Fruit fly (Drosophila melanogaster) whole organism, embryonic: ENCODE measurements around the gene CG33307.
A peak's percentile ranks its signal among the peaks of the same experiment; 100 is the strongest.

Experiments used
- Adf1 ChIP-seq: fragments of 200-800 bp; sonication (Bioruptor generic); IDR thresholded peaks from 2 replicates; pipeline ENCODE4 v1.3.6; 2022; ENCODE audit warnings: missing biosample characterization, missing genetic modification characterization
- B-H1 ChIP-seq: fragments of 200-800 bp; sonication (Bioruptor generic); IDR thresholded peaks from 3 replicates; pipeline ENCODE4 v1.3.6; 2022; ENCODE audit warnings: missing biosample characterization, missing genetic modification characterization
- Bdp1 ChIP-seq: fragments of 200-800 bp; sonication (Bioruptor generic); optimal IDR thresholded peaks from 3 replicates; lab custom pipeline; 2016; ENCODE audit warnings: missing biosample characterization, missing genetic modification characterization
- C15 ChIP-seq: fragments of 200-800 bp; sonication (Bioruptor generic); IDR thresholded peaks from 3 replicates; pipeline ENCODE4 v1.3.6; 2022; ENCODE audit warnings: missing biosample characterization, missing genetic modification characterization
- CG10543 ChIP-seq: fragments of 200-800 bp; sonication (Bioruptor generic); optimal IDR thresholded peaks from 3 replicates; lab custom pipeline; 2017; ENCODE audit warnings: missing biosample characterization, mild to moderate bottlenecking, missing genetic modification characterization, moderate library complexity
- CG11560 ChIP-seq: fragments of 200-800 bp; sonication (Bioruptor generic); IDR thresholded peaks from 3 replicates; pipeline ENCODE4 v1.3.6; 2022; ENCODE audit warnings: missing biosample characterization, missing genetic modification characterization
- CG12769 ChIP-seq: fragments of 200-800 bp; sonication (Bioruptor generic); optimal IDR thresholded peaks from 2 replicates; lab custom pipeline; 2019; ENCODE audit warnings: missing biosample characterization, mild to moderate bottlenecking, missing genetic modification characterization, moderate library complexity
- CG1603 ChIP-seq: fragments of 200-800 bp; sonication (Bioruptor generic); optimal IDR thresholded peaks from 2 replicates; lab custom pipeline; 2019; ENCODE audit warnings: missing biosample characterization, mild to moderate bottlenecking, missing genetic modification characterization, moderate library complexity
- CG17612 ChIP-seq: fragments of 200-800 bp; sonication (Bioruptor generic); IDR thresholded peaks from 2 replicates; pipeline ENCODE4 v1.3.6; 2022; ENCODE audit warnings: missing biosample characterization, missing genetic modification characterization
- CG31388 ChIP-seq: fragments of 200-800 bp; sonication (Bioruptor generic); optimal IDR thresholded peaks from 2 replicates; lab custom pipeline; 2016; ENCODE audit warnings: missing biosample characterization, missing genetic modification characterization
- CG3726 ChIP-seq: fragments of 200-800 bp; sonication (Bioruptor generic); IDR thresholded peaks from 3 replicates; pipeline ENCODE4, ENCODE4 v1.3.6; 2022; ENCODE audit warnings: missing biosample characterization, missing genetic modification characterization
- CG3838 ChIP-seq: fragments of 200-800 bp; sonication (Bioruptor generic); optimal IDR thresholded peaks from 3 replicates; lab custom pipeline; 2016; ENCODE audit warnings: missing biosample characterization, missing genetic modification characterization
- CG4404 ChIP-seq: fragments of 200-800 bp; sonication (Bioruptor generic); IDR thresholded peaks from 2 replicates; pipeline ENCODE4 v1.3.6; 2022; ENCODE audit warnings: missing biosample characterization, missing genetic modification characterization
- CG5953 ChIP-seq: fragments of 200-800 bp; sonication (Bioruptor generic); IDR thresholded peaks from 2 replicates; pipeline ENCODE4 v1.3.6; 2022; ENCODE audit warnings: missing biosample characterization, missing genetic modification characterization
- CG6791 ChIP-seq: fragments of 200-800 bp; sonication (Bioruptor generic); IDR thresholded peaks from 3 replicates; pipeline ENCODE4 v1.3.6; 2022; ENCODE audit warnings: missing biosample characterization, missing genetic modification characterization; ENCODE audit not compliant: partially characterized antibody
- CG8290 ChIP-seq, 3 experiments: fragments of 200-800 bp; sonication (Bioruptor generic); optimal IDR thresholded peaks; 2 replicates each; lab custom pipeline; 2016 to 2019; ENCODE audit warnings: missing biosample characterization in 3 of 3, missing genetic modification characterization in 3 of 3, mild to moderate bottlenecking in 2 of 3, moderate library complexity in 1 of 3
- CG8924 ChIP-seq: fragments of 200-800 bp; optimal IDR thresholded peaks from 3 replicates; lab custom pipeline; 2019; ENCODE audit warnings: missing biosample characterization, mild to moderate bottlenecking, missing genetic modification characterization, moderate library complexity
- CHES-1-like ChIP-seq: fragments of 200-800 bp; sonication (Bioruptor generic); optimal IDR thresholded peaks from 2 replicates; lab custom pipeline; 2016; ENCODE audit warnings: missing biosample characterization, missing genetic modification characterization
- CoRest ChIP-seq: fragments of 200-800 bp; sonication (Bioruptor generic); optimal IDR thresholded peaks from 3 replicates; lab custom pipeline; 2018; ENCODE audit warnings: missing biosample characterization, mild to moderate bottlenecking, missing genetic modification characterization, moderate library complexity
- Dfd ChIP-seq, 2 experiments: fragments of >200 bp; optimal IDR thresholded peaks; 2 replicates each; lab custom pipeline; 2017; ENCODE audit warnings: missing biosample characterization in 2 of 2, missing genetic modification characterization in 2 of 2
- Dip2 ChIP-seq: fragments of 200-800 bp; sonication (Bioruptor generic); IDR thresholded peaks from 2 replicates; pipeline ENCODE4 v1.3.6; 2022; ENCODE audit warnings: missing biosample characterization, missing genetic modification characterization
- Elba2 ChIP-seq: fragments of 200-800 bp; sonication (Bioruptor generic); optimal IDR thresholded peaks from 3 replicates; lab custom pipeline; 2016; ENCODE audit warnings: missing biosample characterization, missing genetic modification characterization
- H2.0 ChIP-seq: fragments of 200-800 bp; sonication (Bioruptor generic); IDR thresholded peaks from 2 replicates; pipeline ENCODE4 v1.3.6; 2022; ENCODE audit warnings: missing biosample characterization, missing genetic modification characterization
- HLH4C ChIP-seq: fragments of 200-800 bp; sonication (Bioruptor generic); IDR thresholded peaks from 3 replicates; pipeline ENCODE4 v1.3.6; 2022; ENCODE audit warnings: missing biosample characterization, missing genetic modification characterization; ENCODE audit not compliant: partially characterized antibody
- Hey ChIP-seq: fragments of 200-800 bp; sonication (Bioruptor generic); optimal IDR thresholded peaks from 3 replicates; lab custom pipeline; 2018; ENCODE audit warnings: missing biosample characterization, mild to moderate bottlenecking, missing genetic modification characterization
- HmgD ChIP-seq: fragments of 200-800 bp; sonication (Bioruptor generic); optimal IDR thresholded peaks from 3 replicates; lab custom pipeline; 2016; ENCODE audit warnings: missing biosample characterization, missing genetic modification characterization
- Myb ChIP-seq: fragments of 200-800 bp; sonication (Bioruptor generic); optimal IDR thresholded peaks from 2 replicates; lab custom pipeline; 2016; ENCODE audit warnings: missing biosample characterization, missing genetic modification characterization
- Nf-YB ChIP-seq: fragments of 200-800 bp; sonication (Bioruptor generic); optimal IDR thresholded peaks from 3 replicates; lab custom pipeline; 2019; ENCODE audit warnings: missing biosample characterization, mild to moderate bottlenecking, missing genetic modification characterization, moderate library complexity
- PHDP ChIP-seq: fragments of 200-800 bp; sonication (Bioruptor generic); optimal IDR thresholded peaks from 3 replicates; lab custom pipeline; 2018; ENCODE audit warnings: missing biosample characterization, mild to moderate bottlenecking, missing genetic modification characterization, moderate library complexity
- Ptx1 ChIP-seq: fragments of 200-800 bp; sonication (Bioruptor generic); IDR thresholded peaks from 2 replicates; pipeline ENCODE4 v1.3.6; 2022; ENCODE audit warnings: missing biosample characterization, missing genetic modification characterization
- Spps ChIP-seq: fragments of 200-800 bp; sonication (Bioruptor generic); optimal IDR thresholded peaks from 2 replicates; lab custom pipeline; 2018; ENCODE audit warnings: missing biosample characterization, mild to moderate bottlenecking, missing genetic modification characterization
- Xbp1 ChIP-seq: fragments of 200-800 bp; sonication (Bioruptor generic); optimal IDR thresholded peaks from 3 replicates; lab custom pipeline; 2016; ENCODE audit warnings: missing biosample characterization, mild to moderate bottlenecking, missing genetic modification characterization
- YL-1 ChIP-seq: fragments of 200-800 bp; sonication (Bioruptor generic); optimal IDR thresholded peaks from 3 replicates; lab custom pipeline; 2017; ENCODE audit warnings: missing biosample characterization, mild to moderate bottlenecking, missing genetic modification characterization
- ap ChIP-seq: fragments of 200-800 bp; sonication (Bioruptor generic); IDR thresholded peaks from 2 replicates; pipeline ENCODE4 v1.3.6; 2022; ENCODE audit warnings: missing biosample characterization, missing genetic modification characterization
- bbx ChIP-seq: fragments of 200-800 bp; sonication (Bioruptor generic); IDR thresholded peaks from 2 replicates; pipeline ENCODE4 v1.3.6; 2022; ENCODE audit warnings: missing biosample characterization, missing genetic modification characterization; ENCODE audit not compliant: partially characterized antibody
- crc ChIP-seq: fragments of 200-800 bp; sonication (Bioruptor generic); optimal IDR thresholded peaks from 2 replicates; lab custom pipeline; 2016; ENCODE audit warnings: missing biosample characterization, missing genetic modification characterization
- da ChIP-seq: fragments of 200-800 bp; sonication (Bioruptor generic); optimal IDR thresholded peaks from 2 replicates; lab custom pipeline; 2016; ENCODE audit warnings: missing biosample characterization, missing genetic modification characterization
- eve ChIP-seq, 2 experiments: fragments of >200 bp; optimal IDR thresholded peaks; 2 replicates each; lab custom pipeline; 2017; ENCODE audit warnings: missing biosample characterization in 2 of 2, missing genetic modification characterization in 2 of 2
- grau ChIP-seq: fragments of 200-800 bp; optimal IDR thresholded peaks from 3 replicates; lab custom pipeline; 2019; ENCODE audit warnings: missing biosample characterization, mild to moderate bottlenecking, missing genetic modification characterization, moderate library complexity
- gt ChIP-seq: fragments of 200-800 bp; sonication (Bioruptor generic); IDR thresholded peaks from 2 replicates; pipeline ENCODE4 v1.3.6; 2022; ENCODE audit warnings: missing biosample characterization, missing genetic modification characterization
- hth ChIP-seq: fragments of >200 bp; optimal IDR thresholded peaks from 2 replicates; lab custom pipeline; 2017; ENCODE audit warnings: inconsistent platforms
- inv ChIP-seq: fragments of 200-800 bp; sonication (Bioruptor generic); IDR thresholded peaks from 2 replicates; pipeline ENCODE4 v1.3.6; 2022; ENCODE audit warnings: missing biosample characterization, missing genetic modification characterization; ENCODE audit not compliant: partially characterized antibody
- jumu ChIP-seq: fragments of 200-800 bp; sonication (Bioruptor generic); optimal IDR thresholded peaks from 3 replicates; lab custom pipeline; 2016; ENCODE audit warnings: missing biosample characterization, missing genetic modification characterization
- onecut ChIP-seq: fragments of 200-800 bp; sonication (Bioruptor generic); IDR thresholded peaks from 2 replicates; pipeline ENCODE4 v1.3.6; 2022; ENCODE audit warnings: missing biosample characterization, missing genetic modification characterization
- phol ChIP-seq: fragments of 200-800 bp; sonication (Bioruptor generic); optimal IDR thresholded peaks from 3 replicates; lab custom pipeline; 2018; ENCODE audit warnings: missing biosample characterization, mild to moderate bottlenecking, missing genetic modification characterization, moderate library complexity
- pnt ChIP-seq: fragments of 200-800 bp; sonication (Bioruptor generic); optimal IDR thresholded peaks from 3 replicates; lab custom pipeline; 2016; ENCODE audit warnings: missing biosample characterization, missing genetic modification characterization
- pros ChIP-seq: fragments of 200-800 bp; sonication (Bioruptor generic); optimal IDR thresholded peaks from 3 replicates; lab custom pipeline; 2019; ENCODE audit warnings: missing biosample characterization, mild to moderate bottlenecking, missing genetic modification characterization, moderate library complexity
- ro ChIP-seq: fragments of 200-800 bp; sonication (Bioruptor generic); IDR thresholded peaks from 2 replicates; pipeline ENCODE4 v1.3.6; 2022; ENCODE audit warnings: missing biosample characterization, missing genetic modification characterization
- sisA ChIP-seq: fragments of 200-800 bp; sonication (Bioruptor generic); IDR thresholded peaks from 2 replicates; pipeline ENCODE4 v1.3.6; 2022; ENCODE audit warnings: missing biosample characterization, missing genetic modification characterization
- tio ChIP-seq: fragments of 200-800 bp; sonication (Bioruptor generic); optimal IDR thresholded peaks from 2 replicates; lab custom pipeline; 2017; ENCODE audit warnings: missing biosample characterization, missing genetic modification characterization, inconsistent platforms
- twi ChIP-seq: fragments of 200-800 bp; optimal IDR thresholded peaks from 2 replicates; lab custom pipeline; 2019; ENCODE audit warnings: missing biosample characterization, mild to moderate bottlenecking, missing genetic modification characterization, moderate library complexity
- tx ChIP-seq: fragments of 200-800 bp; sonication (Bioruptor generic); optimal IDR thresholded peaks from 2 replicates; lab custom pipeline; 2016; ENCODE audit warnings: missing biosample characterization, missing genetic modification characterization
- wdn ChIP-seq: fragments of 200-800 bp; sonication (Bioruptor generic); IDR thresholded peaks from 2 replicates; pipeline ENCODE4 v1.3.6; 2022; ENCODE audit warnings: missing biosample characterization, missing genetic modification characterization

The CG33307 gene

dm6 chr2L:13876698-13877097, 35.4 kb upstream of the CG33307 start (continued):
- TF ChIP-seq CG17612 (GFP tag; lab: Robert Waterston, UW) (no peak), CG8290 (GFP tag; optimal IDR thresholded peaks at IDR 0.05; lab: Kevin White, UChicago) (no peak), CG8290 (tag; optimal IDR thresholded peaks at IDR 0.05; lab: Kevin White, UChicago) (no peak), sisA (GFP tag; lab: Robert Waterston, UW) (no peak), CG3838 (GFP tag; lab: Kevin White, UChicago) (no peak), CHES-1-like (GFP tag; lab: Kevin White, UChicago) (no peak), grau (tag; lab: Kevin White, UChicago) (peak; percentile 50), Myb (GFP tag; lab: Kevin White, UChicago) (no peak), Spps (tag; lab: Kevin White, UChicago) (no peak), Ptx1 (GFP tag; lab: Robert Waterston, UW) (0 out of 2 replicates have a peak, but pooled peaks have one; percentile 11), tio (GFP tag; lab: Kevin White, UChicago) (peak; percentile 29), onecut (GFP tag; lab: Robert Waterston, UW) (no peak), CG1603 (no peak), ap (no peak), twi (tag; lab: Kevin White, UChicago) (peak; percentile 18), crc (GFP tag; lab: Kevin White, UChicago) (no peak), inv (GFP tag; lab: Robert Waterston, UW) (no peak), C15 (no peak), HmgD (no peak), pros (GFP tag; lab: Kevin White, UChicago) (peak; percentile 70), PHDP (tag; lab: Kevin White, UChicago) (peak; percentile 37), Elba2 (GFP tag; lab: Kevin White, UChicago) (no peak), CG8924 (tag; lab: Kevin White, UChicago) (peak; percentile 47), CG5953 (no peak), tx (no peak), pnt (GFP tag; lab: Kevin White, UChicago) (no peak), ro (no peak), hth (no peak), CG6791 (GFP tag; lab: Robert Waterston, UW) (no peak), Xbp1 (GFP tag; lab: Kevin White, UChicago) (peak; percentile 25), Hey (tag; lab: Kevin White, UChicago) (no peak), CoRest (tag; lab: Kevin White, UChicago) (peak; percentile 54), YL-1 (no peak), CG11560 (tag; lab: Robert Waterston, UW) (no peak), gt (GFP tag; lab: Robert Waterston, UW) (no peak), B-H1 (no peak), Dfd (GFP tag; optimal IDR thresholded peaks at IDR 0.05; lab: Kevin White, UChicago) (no peak), bbx (GFP tag; lab: Robert Waterston, UW) (no peak), Dip2 (GFP tag; lab: Robert Waterston, UW) (no peak), CG31388 (GFP tag; lab: Kevin White, UChicago) (no peak), Bdp1 (GFP tag; lab: Kevin White, UChicago) (no peak), eve (GFP tag; optimal IDR thresholded peaks at IDR 0.05; lab: Kevin White, UChicago) (peak in 1 of 2 experiments; percentile 51), CG12769 (tag; lab: Kevin White, UChicago) (no peak), CG3726 (no peak), Nf-YB (peak; percentile 17), CG10543 (GFP tag; lab: Kevin White, UChicago) (no peak), wdn (GFP tag; lab: Robert Waterston, UW) (no peak), CG4404 (GFP tag; lab: Robert Waterston, UW) (no peak), H2.0 (GFP tag; lab: Robert Waterston, UW) (no peak), da (GFP tag; lab: Kevin White, UChicago) (no peak), phol (tag; lab: Kevin White, UChicago) (peak; percentile 65), jumu (GFP tag; lab: Kevin White, UChicago) (no peak), HLH4C (GFP tag; lab: Robert Waterston, UW) (no peak), Adf1 (no peak)
